Fruit fly (Drosophila melanogaster) whole organism, embryonic: ENCODE measurements around the gene Root.

Experiments used
- ATbp ChIP-seq: fragments of 200-800 bp; sonication (Bioruptor generic); optimal IDR thresholded peaks from 2 replicates; lab custom pipeline; 2017; ENCODE audit warnings: missing biosample characterization, mild to moderate bottlenecking, missing genetic modification characterization, missing genetic modification reagents
- Bdp1 ChIP-seq: fragments of 200-800 bp; sonication (Bioruptor generic); optimal IDR thresholded peaks from 3 replicates; lab custom pipeline; 2016; ENCODE audit warnings: missing biosample characterization, missing genetic modification characterization
- CG10147 ChIP-seq: fragments of 200-800 bp; sonication (Bioruptor generic); optimal IDR thresholded peaks from 2 replicates; lab custom pipeline; 2019; ENCODE audit warnings: missing biosample characterization, mild to moderate bottlenecking, missing genetic modification characterization, moderate library complexity
- CG12391 ChIP-seq: fragments of 200-800 bp; sonication (Bioruptor generic); optimal IDR thresholded peaks from 3 replicates; lab custom pipeline; 2018; ENCODE audit warnings: missing biosample characterization, mild to moderate bottlenecking, missing genetic modification characterization, moderate library complexity
- CG13424 ChIP-seq: fragments of 200-800 bp; sonication (Bioruptor generic); optimal IDR thresholded peaks from 2 replicates; lab custom pipeline; 2019; ENCODE audit warnings: missing biosample characterization, mild to moderate bottlenecking, missing genetic modification characterization, moderate library complexity
- CG1602 ChIP-seq: fragments of 200-800 bp; sonication (Bioruptor generic); optimal IDR thresholded peaks from 3 replicates; lab custom pipeline; 2016; ENCODE audit warnings: missing biosample characterization, missing genetic modification characterization
- CG17328 ChIP-seq: fragments of 200-800 bp; sonication (Bioruptor generic); IDR thresholded peaks from 2 replicates; pipeline ENCODE4 v1.3.6; 2022; ENCODE audit warnings: missing biosample characterization, missing genetic modification characterization
- CG17568 ChIP-seq: fragments of 200-800 bp; sonication (Bioruptor generic); optimal IDR thresholded peaks from 2 replicates; lab custom pipeline; 2018; ENCODE audit warnings: missing biosample characterization, mild to moderate bottlenecking, missing genetic modification characterization, moderate library complexity
- CG1792 ChIP-seq: fragments of 200-800 bp; sonication (Bioruptor generic); optimal IDR thresholded peaks from 2 replicates; lab custom pipeline; 2016; ENCODE audit warnings: missing biosample characterization, missing genetic modification characterization
- CG18011 ChIP-seq: fragments of 200-800 bp; sonication (Bioruptor generic); optimal IDR thresholded peaks from 2 replicates; lab custom pipeline; 2017; ENCODE audit warnings: missing biosample characterization, missing genetic modification characterization, mild to moderate bottlenecking, moderate library complexity, missing genotype
- CG3065 ChIP-seq: fragments of 200-800 bp; sonication (Bioruptor generic); optimal IDR thresholded peaks from 2 replicates; lab custom pipeline; 2016; ENCODE audit warnings: missing biosample characterization, missing genetic modification characterization
- CG6254 ChIP-seq: fragments of 200-800 bp; sonication (Bioruptor generic); optimal IDR thresholded peaks from 3 replicates; lab custom pipeline; 2017; ENCODE audit warnings: mild to moderate bottlenecking, missing biosample characterization, missing genetic modification reagents, missing genetic modification characterization
- CG6813 ChIP-seq: fragments of 200-800 bp; sonication (Bioruptor generic); optimal IDR thresholded peaks from 2 replicates; lab custom pipeline; 2017; ENCODE audit warnings: missing biosample characterization, missing genetic modification characterization, mild to moderate bottlenecking, moderate library complexity, missing genetic modification reagents
- CG9215 ChIP-seq: fragments of 200-800 bp; sonication (Bioruptor generic); IDR thresholded peaks from 2 replicates; pipeline ENCODE4 v1.3.6; 2022; ENCODE audit warnings: missing biosample characterization, missing genetic modification characterization
- CG9437 ChIP-seq: fragments of 200-800 bp; sonication (Bioruptor generic); optimal IDR thresholded peaks from 2 replicates; lab custom pipeline; 2018; ENCODE audit warnings: missing biosample characterization, mild to moderate bottlenecking, missing genetic modification characterization
- D ChIP-seq, 2 experiments: fragments of 200-800 bp in 1 of 2; fragments of >200 bp in 1 of 2; sonication (Bioruptor generic) in 1 of 2; optimal IDR thresholded peaks; 2 replicates in 1 of 2; 3 replicates in 1 of 2; lab custom pipeline; 2017; ENCODE audit warnings: mild to moderate bottlenecking in 1 of 2, missing biosample characterization in 1 of 2, missing genetic modification characterization in 1 of 2, missing genetic modification reagents in 1 of 2
- E2f1 ChIP-seq: fragments of 200-800 bp; sonication (Bioruptor generic); IDR thresholded peaks from 2 replicates; pipeline ENCODE4 v1.3.6; 2022; ENCODE audit warnings: missing biosample characterization, missing genetic modification characterization
- Fer2 ChIP-seq: fragments of 200-800 bp; sonication (Bioruptor generic); optimal IDR thresholded peaks from 2 replicates; lab custom pipeline; 2018; ENCODE audit warnings: missing biosample characterization, mild to moderate bottlenecking, missing genetic modification characterization, moderate library complexity
- Mrtf ChIP-seq: fragments of 200-800 bp; sonication (Bioruptor generic); IDR thresholded peaks from 3 replicates; pipeline ENCODE4 v1.3.6; 2022; ENCODE audit warnings: missing biosample characterization, missing genetic modification characterization
- NK7.1 ChIP-seq: fragments of 200-800 bp; sonication (Bioruptor generic); optimal IDR thresholded peaks from 3 replicates; lab custom pipeline; 2016; ENCODE audit warnings: missing biosample characterization, missing genetic modification characterization
- Nf-YA ChIP-seq: fragments of 200-800 bp; sonication (Bioruptor generic); IDR thresholded peaks from 2 replicates; pipeline ENCODE4 v1.3.6; 2022; ENCODE audit warnings: missing biosample characterization, missing genetic modification characterization
- Ptx1 ChIP-seq: fragments of 200-800 bp; sonication (Bioruptor generic); IDR thresholded peaks from 2 replicates; pipeline ENCODE4 v1.3.6; 2022; ENCODE audit warnings: missing biosample characterization, missing genetic modification characterization
- Ravus ChIP-seq: fragments of 200-800 bp; sonication (Bioruptor generic); IDR thresholded peaks from 2 replicates; pipeline ENCODE4 v1.3.6; 2022; ENCODE audit warnings: missing biosample characterization, missing genetic modification characterization
- Sin3A ChIP-seq: fragments of >200 bp; optimal IDR thresholded peaks from 2 replicates; lab custom pipeline; 2018
- Taf1 ChIP-seq: fragments of 200-800 bp; sonication (Bioruptor generic); IDR thresholded peaks from 2 replicates; pipeline ENCODE4 v1.3.6; 2022; ENCODE audit warnings: missing biosample characterization, missing genetic modification characterization
- Usf ChIP-seq: fragments of 200-800 bp; sonication (Bioruptor generic); optimal IDR thresholded peaks from 2 replicates; lab custom pipeline; 2017; ENCODE audit warnings: missing genotype, missing biosample characterization, missing genetic modification characterization
- Vsx1 ChIP-seq: fragments of 200-800 bp; sonication (Bioruptor generic); optimal IDR thresholded peaks from 2 replicates; lab custom pipeline; 2017; ENCODE audit warnings: missing biosample characterization, mild to moderate bottlenecking, missing genetic modification characterization, missing genetic modification reagents
- ap ChIP-seq: fragments of 200-800 bp; sonication (Bioruptor generic); IDR thresholded peaks from 2 replicates; pipeline ENCODE4 v1.3.6; 2022; ENCODE audit warnings: missing biosample characterization, missing genetic modification characterization
- bab2 ChIP-seq: fragments of 200-800 bp; sonication (Bioruptor generic); optimal IDR thresholded peaks from 2 replicates; lab custom pipeline; 2016; ENCODE audit warnings: missing biosample characterization, missing genetic modification characterization
- ci ChIP-seq: fragments of 200-800 bp; sonication (Bioruptor generic); IDR thresholded peaks from 3 replicates; pipeline ENCODE4 v1.3.6; 2022; ENCODE audit warnings: missing biosample characterization, missing genetic modification characterization
- crol ChIP-seq: fragments of 200-800 bp; sonication (Bioruptor generic); IDR thresholded peaks from 2 replicates; pipeline ENCODE4 v1.3.6; 2022; ENCODE audit warnings: missing biosample characterization, missing genetic modification characterization
- dmrt99B ChIP-seq: fragments of 200-800 bp; sonication (Bioruptor generic); optimal IDR thresholded peaks from 2 replicates; lab custom pipeline; 2018; ENCODE audit warnings: missing biosample characterization, mild to moderate bottlenecking, missing genetic modification characterization, moderate library complexity
- emc ChIP-seq: fragments of 200-800 bp; sonication (Bioruptor generic); optimal IDR thresholded peaks from 2 replicates; lab custom pipeline; 2016; ENCODE audit warnings: missing biosample characterization, missing genetic modification characterization
- ewg ChIP-seq: fragments of 200-800 bp; sonication (Bioruptor generic); optimal IDR thresholded peaks from 3 replicates; lab custom pipeline; 2017; ENCODE audit warnings: mild to moderate bottlenecking, missing biosample characterization, missing genetic modification reagents, missing genetic modification characterization
- fru ChIP-seq: fragments of >200 bp; optimal IDR thresholded peaks from 2 replicates; lab custom pipeline; 2017
- gce ChIP-seq: fragments of 200-800 bp; sonication (Bioruptor generic); IDR thresholded peaks from 3 replicates; pipeline ENCODE4 v1.3.6; 2022; ENCODE audit warnings: missing biosample characterization, missing genetic modification characterization
- gem ChIP-seq: fragments of 200-800 bp; sonication (Bioruptor generic); optimal IDR thresholded peaks from 2 replicates; lab custom pipeline; 2019; ENCODE audit warnings: missing biosample characterization, mild to moderate bottlenecking, missing genetic modification characterization, moderate library complexity
- gfzf ChIP-seq: fragments of 200-800 bp; sonication (Bioruptor generic); optimal IDR thresholded peaks from 2 replicates; lab custom pipeline; 2016; ENCODE audit warnings: missing biosample characterization, mild to moderate bottlenecking, missing genetic modification characterization, moderate library complexity
- ken ChIP-seq: fragments of 200-800 bp; sonication (Bioruptor generic); IDR thresholded peaks from 3 replicates; pipeline ENCODE4 v1.3.6; 2022; ENCODE audit warnings: missing biosample characterization, missing genetic modification characterization
- lmd ChIP-seq: fragments of 200-800 bp; sonication (Bioruptor generic); IDR thresholded peaks from 2 replicates; pipeline ENCODE4 v1.3.6; 2022; ENCODE audit warnings: missing biosample characterization, missing genetic modification characterization
- lola ChIP-seq, 3 experiments: fragments of >200 bp in 2 of 3; fragments of 200-800 bp in 1 of 3; sonication (Bioruptor generic) in 1 of 3; optimal IDR thresholded peaks; 2 replicates each; lab custom pipeline; 2017 to 2019; ENCODE audit warnings: missing biosample characterization in 3 of 3, missing genetic modification characterization in 3 of 3, mild to moderate bottlenecking in 1 of 3, moderate library complexity in 1 of 3
- odd ChIP-seq: fragments of 200-800 bp; sonication (Bioruptor generic); optimal IDR thresholded peaks from 2 replicates; lab custom pipeline; 2017; ENCODE audit warnings: missing biosample characterization, mild to moderate bottlenecking, missing genetic modification characterization
- onecut ChIP-seq: fragments of 200-800 bp; sonication (Bioruptor generic); IDR thresholded peaks from 2 replicates; pipeline ENCODE4 v1.3.6; 2022; ENCODE audit warnings: missing biosample characterization, missing genetic modification characterization
- pb ChIP-seq: fragments of 200-800 bp; sonication (Bioruptor generic); optimal IDR thresholded peaks from 3 replicates; lab custom pipeline; 2016; ENCODE audit warnings: missing biosample characterization, missing genetic modification characterization
- pnt ChIP-seq: fragments of 200-800 bp; sonication (Bioruptor generic); optimal IDR thresholded peaks from 3 replicates; lab custom pipeline; 2016; ENCODE audit warnings: missing biosample characterization, missing genetic modification characterization
- row ChIP-seq: fragments of 200-800 bp; sonication (Bioruptor generic); IDR thresholded peaks from 3 replicates; pipeline ENCODE4 v1.3.6; 2022; ENCODE audit warnings: missing biosample characterization, missing genetic modification characterization
- sc ChIP-seq, 3 experiments: fragments of >200 bp in 2 of 3; fragments of 200-800 bp in 1 of 3; sonication (Bioruptor generic) in 1 of 3; optimal IDR thresholded peaks; 2 replicates in 2 of 3; 3 replicates in 1 of 3; lab custom pipeline; 2017; ENCODE audit warnings: mild to moderate bottlenecking in 1 of 3, missing biosample characterization in 1 of 3, missing genetic modification characterization in 1 of 3, missing genetic modification reagents in 1 of 3
- slp2 ChIP-seq: fragments of 200-800 bp; sonication (Bioruptor generic); optimal IDR thresholded peaks from 2 replicates; lab custom pipeline; 2016; ENCODE audit warnings: missing biosample characterization, missing genetic modification characterization
- stc ChIP-seq: fragments of 200-800 bp; sonication (Bioruptor generic); IDR thresholded peaks from 2 replicates; pipeline ENCODE4 v1.3.6; 2022; ENCODE audit warnings: missing biosample characterization, missing genetic modification characterization
- tin ChIP-seq: fragments of 200-800 bp; sonication (Bioruptor generic); optimal IDR thresholded peaks from 3 replicates; lab custom pipeline; 2016; ENCODE audit warnings: missing biosample characterization, missing genetic modification characterization
- toy ChIP-seq: fragments of 200-800 bp; sonication (Bioruptor generic); IDR thresholded peaks from 2 replicates; pipeline ENCODE4 v1.3.6; 2022; ENCODE audit warnings: missing biosample characterization, missing genetic modification characterization

Root gene

DNA sequence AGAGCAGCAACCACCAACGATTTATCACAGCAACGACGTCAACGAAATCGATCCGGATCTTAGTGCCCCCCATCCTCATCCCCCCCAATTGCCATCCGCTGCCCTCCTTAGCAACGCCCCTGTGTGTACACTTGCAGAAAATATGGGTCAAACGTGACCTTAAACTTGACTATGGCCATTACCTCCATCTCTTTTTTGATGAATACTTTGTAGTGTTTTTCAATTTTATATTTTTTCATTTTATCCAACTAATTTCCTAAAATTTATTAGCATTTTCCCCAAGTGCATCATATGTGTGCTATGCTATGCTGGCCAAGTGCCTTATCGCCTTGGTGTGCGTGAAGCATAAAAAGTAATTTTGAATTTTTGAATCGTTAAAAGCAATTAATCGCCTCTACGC lies 29.9 kb downstream of the Root start (continued):
- peak; percentile 65 for TF ChIP-seq dmrt99B (tag; lab: Kevin White, UChicago)
- TF ChIP-seq odd, result no peak
- peak; percentile 33; the same call in 1 of the 2 replicates for TF ChIP-seq lmd
- TF ChIP-seq Bdp1 (GFP tag; lab: Kevin White, UChicago), result no peak
- peak; percentile 63; the same call in 1 of the 3 replicates for TF ChIP-seq ci
- no peak for TF ChIP-seq Vsx1 (GFP tag; lab: Kevin White, UChicago)
- no peak for TF ChIP-seq Nf-YA (GFP tag; lab: Robert Waterston, UW)
- TF ChIP-seq row (GFP tag; lab: Robert Waterston, UW), result peak; percentile 52
- peak; percentile 15 for TF ChIP-seq ewg (GFP tag; lab: Kevin White, UChicago)
- peak; percentile 26 for TF ChIP-seq ATbp (GFP tag; lab: Kevin White, UChicago)
- no peak for TF ChIP-seq CG6813 (GFP tag; lab: Kevin White, UChicago)
- TF ChIP-seq CG13424, result peak; percentile 33
- TF ChIP-seq sc (optimal IDR thresholded peaks at IDR 0.05; lab: Kevin White, UChicago), result no peak
- TF ChIP-seq sc (GFP tag; optimal IDR thresholded peaks at IDR 0.05; lab: Kevin White, UChicago), result no peak
- TF ChIP-seq D (optimal IDR thresholded peaks at IDR 0.05; lab: Kevin White, UChicago), result no peak
- peak; percentile 10 for TF ChIP-seq D (GFP tag; optimal IDR thresholded peaks at IDR 0.05; lab: Kevin White, UChicago)
- no peak for TF ChIP-seq fru
- TF ChIP-seq onecut (GFP tag; lab: Robert Waterston, UW), result peak; percentile 5; the same call in 1 of the 2 replicates
- peak; percentile 58 for TF ChIP-seq E2f1
- 0 out of 2 replicates have a peak, but pooled peaks have one; percentile 25 for TF ChIP-seq CG17328 (GFP tag; lab: Robert Waterston, UW)
- no peak for TF ChIP-seq CG10147 (GFP tag; lab: Kevin White, UChicago)
- TF ChIP-seq Ptx1 (GFP tag; lab: Robert Waterston, UW), result peak; percentile 51; the same call in 1 of the 2 replicates
- no peak for TF ChIP-seq Taf1
- no peak for TF ChIP-seq emc (GFP tag; lab: Kevin White, UChicago)
- no peak for TF ChIP-seq CG9437 (GFP tag; lab: Kevin White, UChicago)
- TF ChIP-seq pnt (GFP tag; lab: Kevin White, UChicago), result peak; percentile 23
- TF ChIP-seq slp2 (GFP tag; lab: Kevin White, UChicago), result no peak
- no peak for TF ChIP-seq CG9215 (GFP tag; lab: Robert Waterston, UW)
- no peak for TF ChIP-seq CG6254
- TF ChIP-seq NK7.1, result no peak
- peak; percentile 41; the same call in 1 of the 2 replicates for TF ChIP-seq crol (GFP tag; lab: Robert Waterston, UW)
- peak; percentile 35; the same call in 1 of the 2 replicates for TF ChIP-seq ap
- no peak for TF ChIP-seq gce (GFP tag; lab: Robert Waterston, UW)
- TF ChIP-seq Usf (GFP tag; lab: Kevin White, UChicago), result no peak
- peak; percentile 60 for TF ChIP-seq gem (tag; lab: Kevin White, UChicago)
- TF ChIP-seq tin (GFP tag; lab: Kevin White, UChicago), result peak; percentile 19
- TF ChIP-seq CG3065 (GFP tag; lab: Kevin White, UChicago), result no peak
- peak; percentile 8 for TF ChIP-seq bab2 (GFP tag; lab: Kevin White, UChicago)
- TF ChIP-seq gfzf (GFP tag; lab: Kevin White, UChicago), result no peak
- TF ChIP-seq CG1792 (GFP tag; lab: Kevin White, UChicago), result no peak
- TF ChIP-seq stc (GFP tag; lab: Robert Waterston, UW), result 0 out of 2 replicates have a peak, but pooled peaks have one; percentile 40
- no peak for TF ChIP-seq toy (GFP tag; lab: Robert Waterston, UW)
- no peak for TF ChIP-seq Mrtf (GFP tag; lab: Robert Waterston, UW)
- TF ChIP-seq lola (GFP tag; optimal IDR thresholded peaks at IDR 0.05; lab: Kevin White, UChicago), result peak in 1 of 3 experiments; percentile 3
- no peak for TF ChIP-seq pb
- TF ChIP-seq CG12391 (tag; lab: Kevin White, UChicago), result peak; percentile 36
- no peak for TF ChIP-seq Fer2 (tag; lab: Kevin White, UChicago)
- peak; percentile 3 for TF ChIP-seq CG1602 (GFP tag; lab: Kevin White, UChicago)
- TF ChIP-seq CG18011 (GFP tag; lab: Kevin White, UChicago), result no peak
- no peak for TF ChIP-seq CG17568
- TF ChIP-seq Sin3A (lab: Kevin White, UChicago), result no peak
- TF ChIP-seq ken, result 0 out of 3 replicates have a peak, but pooled peaks have one; percentile 26
- no peak for TF ChIP-seq Ravus (GFP tag; lab: Robert Waterston, UW)
